Fruit fly (Drosophila melanogaster) S2 (cell line): ENCODE data around the gene bor.

Source experiments
- CG8478 ChIP-seq: fragments of >200 bp; optimal IDR thresholded peaks from 2 replicates; lab custom pipeline; 2018
- CTCF ChIP-seq, 2 experiments: fragments of >200 bp; optimal IDR thresholded peaks; 2 replicates each; lab custom pipeline; 2018

The bor gene

dm6 chr3R:16260385-16261169 lies 3.3 kb downstream of the bor start:
- TF ChIP-seq CTCF (optimal IDR thresholded peaks at IDR 0.05; lab: Kevin White, UChicago) (peak; percentile 97 to 99), CG8478 (no peak)

DNA sequence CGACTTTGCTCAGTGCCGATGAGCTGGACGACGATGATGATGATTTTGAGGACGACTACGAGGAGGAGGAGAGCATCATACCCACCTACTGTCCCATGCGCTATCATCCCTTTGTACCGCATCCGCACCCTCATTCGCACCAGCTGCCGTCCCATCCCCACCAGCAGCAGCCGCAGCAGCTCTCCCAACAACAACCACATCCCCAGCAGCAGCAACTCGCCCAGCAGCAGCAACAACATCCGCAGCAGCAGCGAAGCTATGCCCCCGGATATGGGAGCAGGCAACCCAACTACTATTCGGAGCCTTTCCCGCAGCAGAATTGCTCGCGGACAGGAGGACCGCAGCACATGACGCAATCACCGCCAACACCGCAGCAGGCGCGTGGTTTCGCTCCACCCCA lies 6.6 kb downstream of the bor start:
- TF ChIP-seq CTCF (optimal IDR thresholded peaks at IDR 0.05; lab: Kevin White, UChicago) (no peak), CG8478 (no peak)

DNA sequence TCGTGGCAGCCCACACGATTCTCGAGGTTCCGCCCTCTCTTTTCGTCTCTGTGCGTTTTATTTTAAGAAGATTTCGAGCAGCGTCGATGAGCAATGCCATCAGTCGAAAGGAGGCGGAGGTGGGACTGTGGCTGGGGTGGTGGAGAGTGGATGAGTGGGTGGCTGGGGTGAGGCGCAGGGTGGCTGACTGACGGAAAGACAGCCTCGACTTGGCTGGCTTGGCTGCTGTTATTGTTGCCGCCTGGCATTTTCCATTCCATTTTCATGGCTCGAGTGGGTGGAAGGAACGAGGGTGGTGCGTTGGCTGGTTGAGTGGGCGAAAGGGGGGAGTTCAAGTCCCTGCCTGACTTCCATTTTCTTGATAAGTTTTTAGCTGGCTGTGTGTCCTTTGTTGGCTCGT lies 7.8 kb downstream of the bor start:
- TF ChIP-seq CG8478: no peak
- TF ChIP-seq CTCF (optimal IDR thresholded peaks at IDR 0.05; lab: Kevin White, UChicago): no peak

- TF ChIP-seq CTCF (optimal IDR thresholded peaks at IDR 0.05; lab: Kevin White, UChicago) (peak; percentile 29 to 58), CG8478 (no peak)
These were observed 9.0 kb downstream of the bor start for dm6 chr3R:16254616-16255601.

- no peak for TF ChIP-seq CTCF (optimal IDR thresholded peaks at IDR 0.05; lab: Kevin White, UChicago)
- no peak for TF ChIP-seq CG8478
These were observed 9.9 kb downstream of the bor start for dm6 chr3R:16253974-16254408.

DNA sequence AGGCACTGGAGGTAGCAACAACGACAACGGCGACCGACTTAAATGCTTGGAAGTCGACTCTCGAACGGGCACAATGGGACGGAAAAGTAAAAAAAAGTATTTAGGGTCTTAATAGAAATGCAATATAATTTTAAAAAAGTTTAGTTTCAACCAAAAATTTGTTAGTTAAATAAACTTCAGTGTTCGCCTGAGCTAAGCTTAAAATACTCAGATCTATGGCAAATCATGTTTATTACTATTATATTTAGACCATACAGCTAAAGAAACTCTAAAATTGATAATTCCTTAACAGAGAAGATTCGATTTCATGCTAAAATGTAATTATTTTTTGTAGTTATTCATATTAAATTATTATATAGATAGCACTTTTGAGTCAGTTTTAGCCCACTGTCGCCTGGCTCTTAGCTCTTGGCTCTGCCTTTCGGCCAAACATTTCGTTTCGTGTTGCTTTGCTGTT lies 10.5 kb downstream of the bor start:
- TF ChIP-seq CTCF (optimal IDR thresholded peaks at IDR 0.05; lab: Kevin White, UChicago): no peak
- TF ChIP-seq CG8478: no peak

DNA sequence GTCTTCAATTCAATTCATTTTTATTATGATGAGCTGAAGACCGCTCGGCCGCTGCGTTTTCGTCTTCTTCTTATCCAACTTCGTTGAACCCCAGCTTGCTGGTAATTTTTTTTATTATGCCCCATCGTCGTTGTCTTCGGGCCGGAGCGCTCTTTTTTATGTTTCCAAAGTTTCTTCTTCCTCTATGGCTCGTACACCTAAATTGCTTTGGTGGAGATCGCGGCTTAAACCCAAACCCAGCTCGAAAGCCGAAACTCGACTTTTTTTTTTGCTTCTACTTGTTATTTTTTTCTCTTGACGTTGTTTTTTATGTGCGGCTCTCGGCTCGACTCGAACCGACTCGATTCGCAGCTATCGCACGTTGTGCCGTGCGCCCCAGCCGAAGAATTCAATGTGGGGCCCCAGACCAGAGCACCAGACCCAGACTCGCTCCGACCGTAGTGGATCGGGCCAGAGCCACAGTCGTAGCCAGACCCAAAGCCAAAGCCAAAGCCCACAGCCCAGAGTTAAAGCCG lies 11.0 kb downstream of the bor start:
- no peak for TF ChIP-seq CG8478
- no peak for TF ChIP-seq CTCF (optimal IDR thresholded peaks at IDR 0.05; lab: Kevin White, UChicago)

DNA sequence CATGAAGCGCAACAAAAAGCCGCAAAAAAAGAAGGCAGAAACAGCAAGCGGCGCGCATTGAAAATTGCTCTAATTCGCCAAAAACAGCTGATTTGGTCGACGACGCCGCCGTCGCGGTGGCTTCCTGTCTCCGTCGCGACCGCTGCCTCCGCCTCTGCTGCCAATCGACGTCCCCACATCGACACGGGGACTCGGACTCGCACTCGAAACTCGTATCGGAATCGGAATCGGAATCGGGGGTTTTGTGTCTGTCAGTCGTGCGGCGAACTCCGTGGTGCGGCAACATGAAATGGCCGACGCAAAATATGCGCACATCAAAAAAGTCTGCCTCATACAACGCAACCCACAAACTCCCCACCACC lies 12.0 kb downstream of the bor start:
- TF ChIP-seq CTCF (optimal IDR thresholded peaks at IDR 0.05; lab: Kevin White, UChicago): no peak
- TF ChIP-seq CG8478: no peak

dm6 chr3R:16251270-16251925 lies 12.5 kb downstream of the bor start:
- TF ChIP-seq CG8478 (no peak), CTCF (optimal IDR thresholded peaks at IDR 0.05; lab: Kevin White, UChicago) (no peak)

DNA sequence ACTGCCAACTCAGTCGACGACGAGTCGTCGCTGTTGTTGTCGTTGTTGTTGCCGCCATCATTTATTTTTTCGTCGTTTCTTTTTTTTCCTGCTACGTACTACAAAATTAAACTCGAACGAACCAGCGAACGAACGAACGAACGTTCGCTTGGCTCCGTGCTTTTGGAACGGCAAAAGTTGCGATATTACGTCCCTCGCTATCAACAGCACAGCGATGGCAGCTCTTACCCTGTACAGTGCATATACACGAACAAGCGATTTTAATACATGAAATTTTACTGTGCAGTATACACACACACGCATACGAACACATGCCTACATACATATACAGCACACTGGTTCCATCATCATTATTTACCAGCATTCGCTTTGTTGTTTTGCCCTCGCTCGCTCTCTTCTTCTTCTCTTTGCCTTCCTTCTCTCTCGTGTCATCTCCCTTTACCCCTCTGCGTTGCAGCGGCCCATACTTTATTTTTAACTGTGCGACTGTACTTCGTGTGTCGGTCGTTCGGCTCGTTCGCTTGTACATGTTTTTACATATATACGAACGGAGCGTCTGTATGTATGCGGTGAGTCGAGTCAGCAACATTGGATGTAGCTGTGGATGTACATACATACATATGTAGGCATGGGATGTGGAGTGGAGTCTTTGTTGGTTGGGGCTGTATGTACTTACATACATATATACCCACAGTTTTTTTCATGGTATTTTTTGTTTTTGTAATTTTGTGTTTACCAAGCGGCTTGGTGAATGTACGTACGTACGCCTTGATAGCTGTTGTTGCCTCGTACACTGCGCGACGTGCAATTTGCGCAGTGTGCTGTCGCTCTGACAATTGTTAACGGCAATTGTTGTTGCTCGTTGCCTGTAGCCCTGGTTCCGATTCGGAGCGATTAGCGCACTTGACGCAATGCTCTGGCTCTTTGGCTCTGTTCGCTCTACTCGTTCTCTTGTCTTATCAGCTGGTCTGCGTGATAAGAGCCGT lies 13.8 kb downstream of the bor start:
- TF ChIP-seq CG8478: peak; percentile 5
- no peak for TF ChIP-seq CTCF (optimal IDR thresholded peaks at IDR 0.05; lab: Kevin White, UChicago)

DNA sequence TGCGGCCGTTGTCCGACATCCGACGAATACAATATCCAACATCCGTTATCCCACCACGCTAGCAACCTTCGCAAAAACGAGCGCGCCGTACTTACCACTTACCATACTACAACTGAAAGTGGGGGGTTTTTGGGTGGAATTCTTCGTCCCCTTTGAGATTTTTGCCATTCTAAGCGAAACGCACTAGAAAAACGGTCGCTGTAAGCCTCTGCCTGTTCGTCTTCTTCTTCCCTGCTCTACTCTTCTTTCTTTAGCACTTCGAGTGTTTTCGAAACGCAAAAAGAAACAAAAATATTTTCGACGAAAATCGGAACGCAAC lies 14.4 kb downstream of the bor start:
- TF ChIP-seq CG8478 (no peak), CTCF (optimal IDR thresholded peaks at IDR 0.05; lab: Kevin White, UChicago) (no peak)

DNA sequence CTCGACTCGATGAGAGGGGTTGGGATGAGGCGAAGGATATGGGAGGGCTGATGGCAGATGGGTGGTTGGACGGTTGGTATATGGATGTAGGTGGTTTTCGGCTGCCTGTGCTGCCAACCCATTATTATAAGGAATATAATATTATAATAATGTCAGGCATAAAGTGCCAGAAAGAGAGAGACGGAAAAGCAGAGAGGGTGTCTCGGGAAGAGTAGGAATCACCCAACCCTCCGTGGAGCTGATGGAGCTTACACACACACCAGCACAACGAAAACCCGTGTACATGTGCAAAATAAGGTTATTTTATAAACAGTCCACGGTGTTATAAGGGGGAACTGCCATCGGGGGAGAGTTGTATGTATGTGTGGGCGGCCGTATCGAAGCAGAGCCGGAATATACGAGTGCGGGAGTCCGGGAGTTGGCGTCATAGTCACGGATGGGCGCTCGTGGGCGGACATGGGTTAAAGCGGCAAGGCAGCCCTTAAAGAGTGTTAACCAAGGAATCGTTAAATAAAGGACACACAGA lies 15.4 kb downstream of the bor start:
- TF ChIP-seq CG8478 (no peak), CTCF (optimal IDR thresholded peaks at IDR 0.05; lab: Kevin White, UChicago) (no peak)

DNA sequence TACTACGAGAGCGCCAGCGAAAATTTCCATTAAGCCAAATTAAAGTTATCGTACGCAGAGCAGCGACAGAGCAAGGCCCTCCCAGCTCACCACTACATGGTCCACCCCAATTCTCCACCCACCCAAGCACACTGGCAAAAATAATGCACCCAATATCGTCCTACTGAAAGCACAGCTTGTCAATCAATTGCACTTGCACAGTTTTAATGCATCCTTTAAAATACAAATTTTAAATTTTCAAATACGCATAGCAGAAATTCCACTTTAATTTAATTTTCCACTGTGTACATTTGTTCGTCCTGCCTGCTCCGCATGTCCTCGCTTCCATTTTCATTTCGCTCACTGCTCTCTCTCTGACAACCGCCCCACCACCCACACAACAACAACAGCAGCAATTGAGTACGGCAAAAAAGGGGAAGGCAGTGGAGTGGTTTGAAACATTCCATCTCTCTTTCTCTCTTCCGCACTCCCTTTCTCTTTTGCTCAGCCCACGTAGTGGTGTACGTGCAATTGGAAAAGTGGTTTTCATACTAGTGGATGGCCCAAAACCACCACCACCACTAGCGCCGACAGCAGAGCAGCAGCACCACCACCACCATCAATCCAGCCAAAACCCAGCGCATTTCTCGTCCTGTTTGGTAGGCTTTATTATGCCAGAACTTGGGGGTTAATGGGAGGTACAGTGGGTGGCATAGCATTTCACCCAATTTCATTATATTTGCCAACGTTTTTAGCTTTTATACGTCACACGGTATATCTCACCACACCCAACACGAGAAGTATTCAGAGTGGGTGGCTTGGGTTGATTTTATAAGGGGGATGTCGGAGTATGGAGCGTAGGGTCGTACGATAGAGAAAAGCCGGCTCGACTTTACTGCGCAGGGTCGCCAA lies 16.1 kb downstream of the bor start:
- TF ChIP-seq CTCF (optimal IDR thresholded peaks at IDR 0.05; lab: Kevin White, UChicago) (no peak), CG8478 (no peak)
